Worm (Caenorhabditis elegans): ENCODE results near the gene ZK666.1.

Gene ZK666.1

DNA sequence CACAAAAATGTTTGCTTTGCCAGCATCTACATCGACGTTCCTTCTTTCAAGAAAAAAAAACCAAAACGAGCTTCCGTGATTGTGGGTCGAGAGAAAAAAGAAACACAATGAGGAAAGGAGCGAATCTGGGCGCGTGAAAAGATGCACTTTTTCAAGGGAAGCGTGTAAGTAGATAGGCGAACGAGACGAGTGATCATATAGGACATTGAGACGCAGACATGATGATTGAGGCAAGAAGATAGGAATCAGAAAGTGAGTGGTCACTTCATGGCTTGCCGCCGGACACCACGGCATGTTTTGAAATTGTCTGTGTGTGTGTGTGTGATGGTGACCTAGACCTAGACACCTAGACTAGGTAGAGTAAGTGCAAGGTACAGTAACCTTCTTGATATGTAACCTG is 30.4 kb upstream of the ZK666.1 start:
- TF ChIP-seq nhr-77 (tag; optimal IDR thresholded peaks at IDR 0.05) = no peak
- TF ChIP-seq pha-4 (tag; optimal IDR thresholded peaks at IDR 0.05) = peak; percentile 9
- TF ChIP-seq pqm-1 (tag; optimal IDR thresholded peaks at IDR 0.05) = peak; percentile 38
- peak; percentile 69 for TF ChIP-seq skn-1 (tag; optimal IDR thresholded peaks at IDR 0.05)
- no peak for TF ChIP-seq aly-2 (tag; optimal IDR thresholded peaks at IDR 0.05)
- TF ChIP-seq nhr-25 (tag; optimal IDR thresholded peaks at IDR 0.05) = peak; percentile 83
- peak; percentile 55 for TF ChIP-seq nhr-23 (tag; optimal IDR thresholded peaks at IDR 0.05)
- TF ChIP-seq elt-2 (tag; optimal IDR thresholded peaks at IDR 0.05) = no peak
- peak; percentile 30 for TF ChIP-seq ceh-28 (tag; optimal IDR thresholded peaks at IDR 0.05)
- no peak for TF ChIP-seq sea-2 (GFP tag; optimal IDR thresholded peaks at IDR 0.05)
- peak; percentile 22 for TF ChIP-seq R02D3.7 (tag; optimal IDR thresholded peaks at IDR 0.05)
- TF ChIP-seq ZK546.5 (tag; optimal IDR thresholded peaks at IDR 0.05) = no peak
- TF ChIP-seq elt-1 (tag; optimal IDR thresholded peaks at IDR 0.05) = peak; percentile 59
- TF ChIP-seq egl-5 (tag; optimal IDR thresholded peaks at IDR 0.05) = peak; percentile 51
- peak; percentile 50 for TF ChIP-seq lin-39 (tag; optimal IDR thresholded peaks at IDR 0.05)
- TF ChIP-seq hmg-11 (tag; optimal IDR thresholded peaks at IDR 0.05) = peak; percentile 51
- peak; percentile 67 for TF ChIP-seq ama-1 (optimal IDR thresholded peaks at IDR 0.05)
- peak; percentile 52 for TF ChIP-seq lin-15B (tag; optimal IDR thresholded peaks at IDR 0.05)
- TF ChIP-seq lsy-12 (tag; optimal IDR thresholded peaks at IDR 0.05) = peak; percentile 46
- TF ChIP-seq unc-62 (GFP tag; optimal IDR thresholded peaks at IDR 0.05) = peak; percentile 77
- TF ChIP-seq daf-12 (tag; optimal IDR thresholded peaks at IDR 0.05) = no peak
- TF ChIP-seq nhr-28 (tag; optimal IDR thresholded peaks at IDR 0.05) = no peak
- peak; percentile 79 for TF ChIP-seq nfya-1 (tag; optimal IDR thresholded peaks at IDR 0.05; ENCODE audit: insufficient read depth)
- TF ChIP-seq ceh-9 (tag; optimal IDR thresholded peaks at IDR 0.05) = no peak
- no peak for TF ChIP-seq ceh-82 (tag; optimal IDR thresholded peaks at IDR 0.05)
- TF ChIP-seq fos-1 (tag; optimal IDR thresholded peaks at IDR 0.05) = no peak
- peak; percentile 39 for TF ChIP-seq mdl-1 (tag; optimal IDR thresholded peaks at IDR 0.05)
- TF ChIP-seq nhr-43 (tag; optimal IDR thresholded peaks at IDR 0.05; ENCODE audit: poor library complexity, severe bottlenecking) = peak; percentile 74

DNA sequence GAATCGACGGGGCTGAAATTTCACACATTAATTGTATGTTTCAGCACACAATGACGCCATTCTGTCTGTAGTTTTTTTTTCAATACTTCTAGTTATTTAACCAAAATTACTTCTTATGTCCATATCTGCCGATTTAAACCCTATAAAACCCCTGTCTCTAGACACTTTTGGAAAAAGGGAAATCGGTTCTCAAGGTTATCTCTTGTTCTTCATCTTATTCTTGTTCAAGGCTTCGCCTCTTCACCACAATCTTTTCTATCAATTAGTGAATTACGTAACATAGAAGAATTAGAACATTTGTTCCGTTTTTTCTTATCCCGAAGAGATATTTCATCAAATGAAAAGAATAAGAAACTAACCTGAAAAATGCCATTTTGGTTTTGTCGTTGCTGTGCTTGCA is 29.5 kb upstream of the ZK666.1 start:
- peak; percentile 82 for TF ChIP-seq nhr-23 (tag; optimal IDR thresholded peaks at IDR 0.05)
- TF ChIP-seq mml-1 (tag; optimal IDR thresholded peaks at IDR 0.05) = no peak
- TF ChIP-seq pha-4 (tag; optimal IDR thresholded peaks at IDR 0.05) = no peak
- TF ChIP-seq nhr-25 (tag; optimal IDR thresholded peaks at IDR 0.05) = peak; percentile 76
- no peak for TF ChIP-seq ama-1 (optimal IDR thresholded peaks at IDR 0.05)
- peak in 1 of 3 experiments; percentile 16 for TF ChIP-seq elt-3 (tag; optimal IDR thresholded peaks at IDR 0.05)
- TF ChIP-seq daf-12 (tag; optimal IDR thresholded peaks at IDR 0.05) = no peak

DNA sequence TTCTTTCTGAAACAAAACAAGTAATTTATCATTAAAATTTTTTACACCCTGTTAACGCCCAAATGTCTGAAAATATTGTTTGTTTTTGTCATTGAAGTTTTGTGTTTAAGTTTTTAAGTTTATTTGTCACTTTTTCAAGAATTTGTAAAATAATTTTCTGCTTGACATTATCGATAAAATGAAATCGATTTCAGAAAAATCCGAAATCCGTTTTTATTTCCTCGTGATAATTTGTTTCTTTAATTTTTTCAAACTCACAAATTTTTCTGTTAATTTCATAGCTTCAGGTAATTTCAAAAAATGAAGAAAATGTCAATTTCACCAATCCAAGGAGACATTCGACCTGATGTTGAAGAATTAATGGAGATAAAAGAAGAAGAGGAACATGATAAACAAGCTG is 24.8 kb upstream of the ZK666.1 start, which contains the start of gene ZK666.12:
Gene ZK666.12, plus strand, starts transcription at position 301 of the 400 bp plus-strand sequence.
- TF ChIP-seq pqm-1 (tag; optimal IDR thresholded peaks at IDR 0.05) = no peak
- TF ChIP-seq egl-5 (tag; optimal IDR thresholded peaks at IDR 0.05) = no peak
- no peak for TF ChIP-seq ama-1 (optimal IDR thresholded peaks at IDR 0.05)
- no peak for TF ChIP-seq jun-1 (tag; optimal IDR thresholded peaks at IDR 0.05)
- TF ChIP-seq snpc-4 (tag; optimal IDR thresholded peaks at IDR 0.05) = no peak
- TF ChIP-seq eor-1 (tag; optimal IDR thresholded peaks at IDR 0.05) = no peak
- TF ChIP-seq sea-2 (GFP tag; optimal IDR thresholded peaks at IDR 0.05) = no peak
- no peak for TF ChIP-seq nhr-25 (tag; optimal IDR thresholded peaks at IDR 0.05)
- TF ChIP-seq ztf-11 (tag; optimal IDR thresholded peaks at IDR 0.05) = no peak
- TF ChIP-seq nhr-77 (tag; optimal IDR thresholded peaks at IDR 0.05) = no peak
- no peak for TF ChIP-seq egl-27 (tag; optimal IDR thresholded peaks at IDR 0.05)
- TF ChIP-seq elt-2 (tag; optimal IDR thresholded peaks at IDR 0.05) = no peak
- TF ChIP-seq unc-39 (tag; optimal IDR thresholded peaks at IDR 0.05) = no peak
- TF ChIP-seq mml-1 (tag; optimal IDR thresholded peaks at IDR 0.05) = no peak
- no peak for TF ChIP-seq skn-1 (tag; optimal IDR thresholded peaks at IDR 0.05)

DNA sequence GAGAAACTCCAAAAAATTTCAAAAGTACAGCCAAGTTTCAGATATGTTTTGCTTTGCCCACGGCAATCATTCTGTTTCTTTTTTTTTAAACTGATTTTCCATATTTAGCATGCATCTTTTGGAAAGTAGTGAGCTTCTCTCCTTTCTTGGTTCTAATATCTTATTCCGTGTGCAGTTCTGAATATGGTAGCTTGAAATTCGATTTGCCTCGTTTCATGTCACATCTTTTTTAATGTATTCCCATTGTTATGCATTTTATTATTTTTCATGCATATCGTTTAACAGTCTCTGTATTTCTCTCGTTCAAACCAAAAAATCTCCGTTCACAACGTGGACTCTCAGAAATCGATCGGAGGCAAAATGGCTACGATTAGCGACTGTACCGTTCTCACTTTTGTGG is 23.3 kb upstream of the ZK666.1 start, which contains the start of gene ZK666.14:
Gene ZK666.14, plus strand, starts transcription at position 301 of the 400 bp plus-strand sequence.
- TF ChIP-seq nhr-25 (tag; optimal IDR thresholded peaks at IDR 0.05) = no peak
- no peak for TF ChIP-seq lin-39 (tag; optimal IDR thresholded peaks at IDR 0.05)
- no peak for TF ChIP-seq ceh-82 (tag; optimal IDR thresholded peaks at IDR 0.05)
- no peak for TF ChIP-seq nhr-23 (tag; optimal IDR thresholded peaks at IDR 0.05)
- no peak for TF ChIP-seq ztf-11 (tag; optimal IDR thresholded peaks at IDR 0.05)
- no peak for TF ChIP-seq sea-2 (GFP tag; optimal IDR thresholded peaks at IDR 0.05)
- TF ChIP-seq eor-1 (tag; optimal IDR thresholded peaks at IDR 0.05) = no peak

All from whole organism, L3 larva.